Worm (Caenorhabditis elegans) whole organism, late embryonic: ENCODE measurements around the gene Y119D3B.14.

Experiments used
- C38D4.7 ChIP-seq: fragments of 200-800 bp; sonication (Bioruptor generic); optimal IDR thresholded peaks from 2 replicates; lab custom pipeline; 2018; ENCODE audit warnings: mild to moderate bottlenecking, missing genetic modification characterization, moderate library complexity, missing compliant biosample characterization
- K09A11.1 ChIP-seq: sonication (generic microtip); optimal IDR thresholded peaks from 2 replicates; lab custom pipeline; 2017; ENCODE audit warnings: antibody characterized with exemption, mild to moderate bottlenecking, missing genetic modification characterization, missing compliant biosample characterization; ENCODE audit not compliant: insufficient read depth
- Y22D7AL.16 ChIP-seq: sonication (generic microtip); optimal IDR thresholded peaks from 2 replicates; lab custom pipeline; 2016; ENCODE audit warnings: missing genetic modification characterization, missing compliant biosample characterization
- ahr-1 ChIP-seq: sonication (generic microtip); optimal IDR thresholded peaks from 2 replicates; lab custom pipeline; 2016; ENCODE audit warnings: missing genetic modification characterization, missing compliant biosample characterization
- ama-1 ChIP-seq: fragments of 150-350 bp; optimal IDR thresholded peaks from 2 replicates; lab custom pipeline; 2014
- ceh-14 ChIP-seq: sonication (generic microtip); optimal IDR thresholded peaks from 2 replicates; lab custom pipeline; 2016; ENCODE audit warnings: missing genotype, missing genetic modification characterization, missing compliant biosample characterization
- ceh-18 ChIP-seq: sonication (generic microtip); optimal IDR thresholded peaks from 2 replicates; lab custom pipeline; 2016; ENCODE audit warnings: missing genetic modification characterization, missing compliant biosample characterization
- ceh-19 ChIP-seq: fragments of 200-800 bp; sonication (Bioruptor generic); optimal IDR thresholded peaks from 2 replicates; lab custom pipeline; 2018; ENCODE audit warnings: mild to moderate bottlenecking, missing genetic modification characterization, missing compliant biosample characterization
- ceh-22 ChIP-seq: sonication (generic microtip); optimal IDR thresholded peaks from 2 replicates; lab custom pipeline; 2017; ENCODE audit warnings: missing biosample characterization, missing genetic modification characterization
- ceh-30 ChIP-seq: fragments of 150-350 bp; optimal IDR thresholded peaks from 2 replicates; lab custom pipeline; 2014; ENCODE audit warnings: missing biosample characterization, missing genetic modification characterization
- che-1 ChIP-seq: sonication (generic microtip); optimal IDR thresholded peaks from 2 replicates; lab custom pipeline; 2016; ENCODE audit warnings: mild to moderate bottlenecking, missing genetic modification characterization, missing compliant biosample characterization
- dmd-4 ChIP-seq: sonication (generic microtip); optimal IDR thresholded peaks from 2 replicates; lab custom pipeline; 2016; ENCODE audit warnings: borderline replicate concordance, missing genetic modification characterization, missing compliant biosample characterization
- dve-1 ChIP-seq: sonication (generic microtip); optimal IDR thresholded peaks from 2 replicates; lab custom pipeline; 2017; ENCODE audit warnings: antibody characterized with exemption, mild to moderate bottlenecking, missing genetic modification characterization, missing compliant biosample characterization
- elt-2 ChIP-seq: sonication (generic microtip); optimal IDR thresholded peaks from 2 replicates; lab custom pipeline; 2016; ENCODE audit warnings: missing genetic modification reagents, missing genetic modification characterization, missing compliant biosample characterization
- elt-4 ChIP-seq: sonication (generic microtip); optimal IDR thresholded peaks from 2 replicates; lab custom pipeline; 2016; ENCODE audit warnings: missing genetic modification characterization, missing compliant biosample characterization
- ets-4 ChIP-seq: sonication (generic microtip); optimal IDR thresholded peaks from 2 replicates; lab custom pipeline; 2016; ENCODE audit warnings: missing genetic modification characterization, missing compliant biosample characterization
- eyg-1 ChIP-seq: sonication (generic microtip); optimal IDR thresholded peaks from 2 replicates; lab custom pipeline; 2016; ENCODE audit warnings: missing genotype, missing genetic modification characterization, missing compliant biosample characterization
- fax-1 ChIP-seq: sonication (generic microtip); optimal IDR thresholded peaks from 2 replicates; lab custom pipeline; 2016; ENCODE audit warnings: missing genotype, missing genetic modification characterization, missing compliant biosample characterization
- gmeb-2 ChIP-seq: sonication (generic microtip); optimal IDR thresholded peaks from 2 replicates; lab custom pipeline; 2016; ENCODE audit warnings: missing genetic modification characterization, inconsistent platforms, missing compliant biosample characterization
- hlh-13 ChIP-seq: fragments of 200-800 bp; sonication (Bioruptor generic); optimal IDR thresholded peaks from 2 replicates; lab custom pipeline; 2018; ENCODE audit warnings: mild to moderate bottlenecking, missing genetic modification characterization, missing compliant biosample characterization
- hlh-15 ChIP-seq: sonication (generic microtip); optimal IDR thresholded peaks from 2 replicates; lab custom pipeline; 2016; ENCODE audit warnings: missing genetic modification characterization, missing compliant biosample characterization
- hlh-30 ChIP-seq: sonication (generic microtip); optimal IDR thresholded peaks from 2 replicates; lab custom pipeline; 2017; ENCODE audit warnings: antibody characterized with exemption, missing genetic modification characterization, missing compliant biosample characterization; ENCODE audit not compliant: insufficient read depth
- hlh-8 ChIP-seq: sonication (generic microtip); optimal IDR thresholded peaks from 2 replicates; lab custom pipeline; 2016; ENCODE audit warnings: missing genotype, missing genetic modification characterization, missing compliant biosample characterization
- nhr-11 ChIP-seq: fragments of 150-350 bp; optimal IDR thresholded peaks from 2 replicates; lab custom pipeline; 2014; ENCODE audit warnings: missing biosample characterization, missing genetic modification characterization
- odd-2 ChIP-seq: sonication (generic microtip); optimal IDR thresholded peaks from 2 replicates; lab custom pipeline; 2017; ENCODE audit warnings: antibody characterized with exemption, mild to moderate bottlenecking, missing genetic modification characterization, missing compliant biosample characterization
- pag-3 ChIP-seq: sonication (generic microtip); optimal IDR thresholded peaks from 2 replicates; lab custom pipeline; 2016; ENCODE audit warnings: missing compliant biosample characterization, missing genetic modification characterization, borderline replicate concordance
- pat-9 ChIP-seq: fragments of 200-800 bp; sonication (Bioruptor generic); optimal IDR thresholded peaks from 2 replicates; lab custom pipeline; 2018; ENCODE audit warnings: mild to moderate bottlenecking, missing genetic modification characterization, moderate library complexity, missing compliant biosample characterization
- pax-1 ChIP-seq: fragments of 150-350 bp; optimal IDR thresholded peaks from 2 replicates; lab custom pipeline; 2014; ENCODE audit warnings: missing biosample characterization, missing genetic modification characterization
- pha-2 ChIP-seq: sonication (generic microtip); optimal IDR thresholded peaks from 2 replicates; lab custom pipeline; 2017; ENCODE audit warnings: mild to moderate bottlenecking, missing genetic modification characterization, missing compliant biosample characterization
- pha-4 ChIP-seq: fragments of 150-350 bp; optimal IDR thresholded peaks from 2 replicates; lab custom pipeline; 2018; ENCODE audit warnings: missing biosample characterization, missing genetic modification reagents, missing genetic modification characterization
- pqm-1 ChIP-seq: sonication (generic microtip); optimal IDR thresholded peaks from 2 replicates; lab custom pipeline; 2016; ENCODE audit warnings: missing genetic modification characterization, missing compliant biosample characterization
- ref-2 ChIP-seq: sonication (generic microtip); optimal IDR thresholded peaks from 2 replicates; lab custom pipeline; 2016; ENCODE audit warnings: missing genetic modification characterization, missing compliant biosample characterization
- sox-2 ChIP-seq: fragments of 200-800 bp; sonication (Bioruptor generic); IDR thresholded peaks from 2 replicates; pipeline ENCODE4 v1.3.6; 2022; ENCODE audit warnings: missing genetic modification reagents, missing genetic modification characterization, missing compliant biosample characterization
- syd-9 ChIP-seq: sonication (generic microtip); optimal IDR thresholded peaks from 2 replicates; lab custom pipeline; 2016; ENCODE audit warnings: mild to moderate bottlenecking, missing genetic modification characterization, moderate library complexity, missing compliant biosample characterization
- tbx-2 ChIP-seq: sonication (generic microtip); optimal IDR thresholded peaks from 2 replicates; lab custom pipeline; 2016; ENCODE audit warnings: missing genetic modification characterization, missing compliant biosample characterization
- tbx-7 ChIP-seq: sonication (generic microtip); optimal IDR thresholded peaks from 2 replicates; lab custom pipeline; 2016; ENCODE audit warnings: missing genotype, missing genetic modification characterization, missing compliant biosample characterization
- unc-3 ChIP-seq, 2 experiments: fragments of 200-800 bp in 1 of 2; sonication (Bioruptor generic) in 1 of 2; sonication (generic microtip) in 1 of 2; conservative IDR thresholded peaks in 1 of 2; optimal IDR thresholded peaks in 1 of 2; 2 replicates each; pipeline versions ENCODE4 v1.3.6 to Lab custom; 2016 to 2022; ENCODE audit warnings: missing compliant biosample characterization in 2 of 2, missing genetic modification characterization in 2 of 2, missing genetic modification reagents in 1 of 2
- unc-42 ChIP-seq: sonication (generic microtip); optimal IDR thresholded peaks from 2 replicates; lab custom pipeline; 2016; ENCODE audit warnings: missing genotype, missing genetic modification characterization, missing compliant biosample characterization
- unc-55 ChIP-seq: sonication (generic microtip); optimal IDR thresholded peaks from 2 replicates; lab custom pipeline; 2017; ENCODE audit warnings: missing biosample characterization, missing genetic modification reagents, missing genetic modification characterization
- ztf-16 ChIP-seq: sonication (generic microtip); optimal IDR thresholded peaks from 2 replicates; lab custom pipeline; 2017; ENCODE audit warnings: missing genetic modification characterization, missing compliant biosample characterization

Gene Y119D3B.14

ce11 chrIII:1161946-1162345 lies 31.7 kb downstream of the Y119D3B.14 start:
- TF ChIP-seq tbx-7 (tag; lab: Kevin White, UChicago) = no peak
- no peak for TF ChIP-seq ref-2
- TF ChIP-seq, all 69 proteins: peak for 0

DNA sequence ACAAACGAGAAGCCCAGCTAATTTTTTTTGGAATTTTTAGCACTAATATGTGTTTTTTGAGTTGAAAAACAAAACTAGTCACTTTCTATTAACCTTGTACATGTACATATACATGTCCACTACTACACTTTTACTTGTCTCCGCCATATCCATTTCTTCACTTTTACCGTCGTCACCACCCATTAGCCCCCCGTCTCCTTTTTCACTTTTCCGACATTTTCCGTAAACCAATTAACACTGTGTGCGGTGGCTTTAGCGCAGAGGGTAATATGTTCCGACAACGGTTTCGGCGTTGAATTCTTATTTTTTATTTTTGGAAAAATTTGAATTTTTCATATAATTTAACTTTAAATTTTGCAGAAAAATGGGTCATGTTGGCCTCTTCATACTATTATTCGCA lies 41.9 kb downstream of the Y119D3B.14 start, which contains the start of gene cdh-12:
Gene cdh-12, plus strand, starts transcription at position 365 of the 400 bp plus-strand sequence.
- TF ChIP-seq syd-9 (tag; lab: Kevin White, UChicago) (no peak), dve-1 (tag; lab: Kevin White, UChicago) (no peak), eyg-1 (no peak), sox-2 (GFP tag; lab: Robert Waterston, UW) (no peak), ceh-14 (no peak), unc-55 (GFP tag; lab: Kevin White, UChicago) (no peak), fax-1 (tag; lab: Kevin White, UChicago) (no peak), ceh-22 (no peak), nhr-11 (tag; lab: Kevin White, UChicago) (no peak), ref-2 (no peak), pag-3 (no peak), pat-9 (tag; lab: Kevin White, UChicago) (no peak), K09A11.1 (tag; lab: Kevin White, UChicago) (no peak), hlh-15 (no peak), ama-1 (lab: Kevin White, UChicago) (no peak), unc-42 (tag; lab: Kevin White, UChicago) (no peak)

- no peak for TF ChIP-seq pha-2 (tag; lab: Kevin White, UChicago)
- no peak for TF ChIP-seq Y22D7AL.16 (tag; lab: Kevin White, UChicago)
- no peak for TF ChIP-seq odd-2 (tag; lab: Kevin White, UChicago)
- no peak for TF ChIP-seq gmeb-2 (tag; lab: Kevin White, UChicago)
- TF ChIP-seq che-1 = no peak
- no peak for TF ChIP-seq elt-4 (tag; lab: Kevin White, UChicago)
- TF ChIP-seq pax-1 (tag; lab: Kevin White, UChicago) = no peak
- TF ChIP-seq ceh-18 (tag; lab: Kevin White, UChicago) = no peak
- TF ChIP-seq pqm-1 (tag; lab: Kevin White, UChicago) = no peak
These were observed 44.1 kb downstream of the Y119D3B.14 start for ce11 chrIII:1149472-1149871.

- TF ChIP-seq ets-4 (tag; lab: Kevin White, UChicago) = no peak
- TF ChIP-seq syd-9 (tag; lab: Kevin White, UChicago) = no peak
- TF ChIP-seq hlh-30 (tag; lab: Kevin White, UChicago) = no peak
- TF ChIP-seq dmd-4 = no peak
- TF ChIP-seq pha-4 (tag; lab: Kevin White, UChicago) = no peak
- no peak for TF ChIP-seq pax-1 (tag; lab: Kevin White, UChicago)
- no peak for TF ChIP-seq fax-1 (tag; lab: Kevin White, UChicago)
- TF ChIP-seq ceh-18 (tag; lab: Kevin White, UChicago) = no peak
- no peak for TF ChIP-seq ztf-16 (tag; lab: Kevin White, UChicago)
- no peak for TF ChIP-seq elt-2 (tag; lab: Kevin White, UChicago)
- no peak for TF ChIP-seq eyg-1
- TF ChIP-seq C38D4.7 (GFP tag; lab: Kevin White, UChicago) = no peak
- no peak for TF ChIP-seq tbx-2
- no peak for TF ChIP-seq ahr-1 (tag; lab: Kevin White, UChicago)
- no peak for TF ChIP-seq ceh-19 (GFP tag; lab: Kevin White, UChicago)
- TF ChIP-seq ceh-30 (tag; lab: Kevin White, UChicago) = no peak
- TF ChIP-seq hlh-13 (GFP tag; lab: Kevin White, UChicago) = no peak
- no peak for TF ChIP-seq hlh-8 (tag; lab: Kevin White, UChicago)
- TF ChIP-seq unc-3 (GFP tag; conservative IDR thresholded peaks at IDR 0.05; lab: Robert Waterston, UW) = no peak
- TF ChIP-seq unc-3 (tag; optimal IDR thresholded peaks at IDR 0.05; lab: Kevin White, UChicago) = no peak
These were observed 45.7 kb downstream of the Y119D3B.14 start for ce11 chrIII:1147863-1148262.
